Fruit fly (Drosophila melanogaster) whole organism, prepupa: ENCODE data around the gene CG5026.

Source experiments
- Blimp-1 ChIP-seq: fragments of 200-800 bp; sonication (Bioruptor generic); optimal IDR thresholded peaks from 3 replicates; lab custom pipeline; 2017; ENCODE audit warnings: missing biosample characterization, missing genetic modification characterization, mild to moderate bottlenecking, moderate library complexity, missing genetic modification reagents
- CG10631 ChIP-seq: fragments of 200-800 bp; sonication (Bioruptor generic); optimal IDR thresholded peaks from 2 replicates; lab custom pipeline; 2016; ENCODE audit warnings: missing biosample characterization, missing genetic modification characterization
- CG10669 ChIP-seq: fragments of 200-800 bp; sonication (Bioruptor generic); optimal IDR thresholded peaks from 3 replicates; lab custom pipeline; 2018; ENCODE audit warnings: missing biosample characterization, mild to moderate bottlenecking, missing genetic modification characterization, moderate library complexity
- CG1621 ChIP-seq: fragments of 200-800 bp; sonication (Bioruptor generic); optimal IDR thresholded peaks from 3 replicates; lab custom pipeline; 2018; ENCODE audit warnings: missing biosample characterization, mild to moderate bottlenecking, missing genetic modification characterization
- CG16779 ChIP-seq: fragments of 200-800 bp; sonication (Bioruptor generic); optimal IDR thresholded peaks from 3 replicates; lab custom pipeline; 2017; ENCODE audit warnings: missing biosample characterization, mild to moderate bottlenecking, missing genetic modification characterization
- CG3032 ChIP-seq: fragments of 200-800 bp; optimal IDR thresholded peaks from 2 replicates; lab custom pipeline; 2019; ENCODE audit warnings: missing biosample characterization, mild to moderate bottlenecking, missing genetic modification characterization, moderate library complexity
- CG32006 ChIP-seq: fragments of 200-800 bp; sonication (Bioruptor generic); optimal IDR thresholded peaks from 3 replicates; lab custom pipeline; 2017; ENCODE audit warnings: missing biosample characterization, mild to moderate bottlenecking, missing genetic modification characterization
- CG3919 ChIP-seq: fragments of 200-800 bp; sonication (Bioruptor generic); optimal IDR thresholded peaks from 3 replicates; lab custom pipeline; 2016; ENCODE audit warnings: missing biosample characterization, missing genetic modification characterization
- CG6163 ChIP-seq: fragments of 200-800 bp; sonication (Bioruptor generic); IDR thresholded peaks from 3 replicates; pipeline ENCODE4 v1.3.6; 2022; ENCODE audit warnings: missing biosample characterization, missing genetic modification characterization
- CG6276 ChIP-seq: fragments of 200-800 bp; sonication (Bioruptor generic); optimal IDR thresholded peaks from 2 replicates; lab custom pipeline; 2017; ENCODE audit warnings: missing biosample characterization, mild to moderate bottlenecking, missing genetic modification characterization
- CG6854 ChIP-seq: fragments of 200-800 bp; sonication (Bioruptor generic); optimal IDR thresholded peaks from 2 replicates; lab custom pipeline; 2017; ENCODE audit warnings: missing biosample characterization, mild to moderate bottlenecking, missing genetic modification characterization
- CG8319 ChIP-seq: fragments of 200-800 bp; sonication (Bioruptor generic); optimal IDR thresholded peaks from 3 replicates; lab custom pipeline; 2016; ENCODE audit warnings: missing biosample characterization, missing genetic modification characterization
- Eip75B ChIP-seq: fragments of 200-800 bp; sonication (Bioruptor generic); optimal IDR thresholded peaks from 3 replicates; lab custom pipeline; 2016; ENCODE audit warnings: missing biosample characterization, missing genetic modification characterization
- Ets96B ChIP-seq: fragments of 200-800 bp; optimal IDR thresholded peaks from 2 replicates; lab custom pipeline; 2019; ENCODE audit warnings: missing biosample characterization, mild to moderate bottlenecking, missing genetic modification characterization, moderate library complexity
- Hr4 ChIP-seq: fragments of 200-800 bp; sonication (Bioruptor generic); optimal IDR thresholded peaks from 3 replicates; lab custom pipeline; 2016; ENCODE audit warnings: missing biosample characterization, missing genetic modification characterization
- Lpt ChIP-seq: fragments of 200-800 bp; sonication (Bioruptor generic); optimal IDR thresholded peaks from 3 replicates; lab custom pipeline; 2016; ENCODE audit warnings: missing biosample characterization, missing genetic modification characterization
- Smox ChIP-seq: fragments of 200-800 bp; sonication (Bioruptor generic); optimal IDR thresholded peaks from 3 replicates; lab custom pipeline; 2016; ENCODE audit warnings: missing biosample characterization, missing genetic modification characterization
- acj6 ChIP-seq: fragments of 200-800 bp; sonication (Bioruptor generic); optimal IDR thresholded peaks from 3 replicates; lab custom pipeline; 2016; ENCODE audit warnings: missing biosample characterization, missing genetic modification characterization
- cyc ChIP-seq: fragments of 200-800 bp; sonication (Bioruptor generic); optimal IDR thresholded peaks from 3 replicates; lab custom pipeline; 2016; ENCODE audit warnings: missing biosample characterization, missing genetic modification characterization
- dac ChIP-seq: fragments of 200-800 bp; sonication (Bioruptor generic); optimal IDR thresholded peaks from 2 replicates; lab custom pipeline; 2017; ENCODE audit warnings: missing biosample characterization, mild to moderate bottlenecking, missing genetic modification characterization
- dsx ChIP-seq: fragments of 200-800 bp; optimal IDR thresholded peaks from 3 replicates; lab custom pipeline; 2019; ENCODE audit warnings: missing biosample characterization, mild to moderate bottlenecking, missing genetic modification characterization, moderate library complexity; ENCODE audit not compliant: poor library complexity, severe bottlenecking
- eg ChIP-seq: fragments of 200-800 bp; sonication (Bioruptor generic); IDR thresholded peaks from 3 replicates; pipeline ENCODE4 v1.3.6; 2022; ENCODE audit warnings: missing biosample characterization, missing genetic modification characterization
- fkh ChIP-seq: fragments of 200-800 bp; sonication (Bioruptor generic); optimal IDR thresholded peaks from 3 replicates; lab custom pipeline; 2017; ENCODE audit warnings: missing biosample characterization, mild to moderate bottlenecking, missing genetic modification characterization, moderate library complexity
- lz ChIP-seq: fragments of 200-800 bp; sonication (Bioruptor generic); optimal IDR thresholded peaks from 3 replicates; lab custom pipeline; 2016; ENCODE audit warnings: missing biosample characterization, missing genetic modification characterization
- net ChIP-seq: fragments of 200-800 bp; sonication (Bioruptor generic); optimal IDR thresholded peaks from 3 replicates; lab custom pipeline; 2016; ENCODE audit warnings: missing biosample characterization, missing genetic modification characterization
- pdm3 ChIP-seq: fragments of 200-800 bp; sonication (Bioruptor generic); optimal IDR thresholded peaks from 3 replicates; lab custom pipeline; 2016; ENCODE audit warnings: missing biosample characterization, missing genetic modification characterization
- salr ChIP-seq, 2 experiments: fragments of 200-800 bp; sonication (Bioruptor generic); optimal IDR thresholded peaks; 3 replicates each; lab custom pipeline; 2016 to 2018; ENCODE audit warnings: missing biosample characterization in 2 of 2, missing genetic modification characterization in 2 of 2, mild to moderate bottlenecking in 1 of 2
- spab ChIP-seq: fragments of 200-800 bp; sonication (Bioruptor generic); optimal IDR thresholded peaks from 2 replicates; lab custom pipeline; 2017; ENCODE audit warnings: missing biosample characterization, mild to moderate bottlenecking, missing genetic modification characterization, missing genetic modification reagents
- ss ChIP-seq, 2 experiments: fragments of 200-800 bp; sonication (Bioruptor generic); optimal IDR thresholded peaks; 2 replicates in 1 of 2; 3 replicates in 1 of 2; lab custom pipeline; 2017 to 2018; ENCODE audit warnings: mild to moderate bottlenecking in 2 of 2, missing biosample characterization in 2 of 2, missing genetic modification characterization in 2 of 2, moderate library complexity in 1 of 2
- svp ChIP-seq: fragments of 200-800 bp; sonication (Bioruptor generic); peaks from one replicate; lab custom pipeline; 2016; ENCODE audit warnings: missing biosample characterization, missing genetic modification characterization
- topi ChIP-seq: fragments of 200-800 bp; sonication (Bioruptor generic); optimal IDR thresholded peaks from 3 replicates; lab custom pipeline; 2016; ENCODE audit warnings: missing biosample characterization, missing genetic modification characterization
- vri ChIP-seq: fragments of 200-800 bp; sonication (Bioruptor generic); optimal IDR thresholded peaks from 3 replicates; lab custom pipeline; 2016; ENCODE audit warnings: missing biosample characterization, mild to moderate bottlenecking, missing genetic modification characterization

Gene CG5026

DNA sequence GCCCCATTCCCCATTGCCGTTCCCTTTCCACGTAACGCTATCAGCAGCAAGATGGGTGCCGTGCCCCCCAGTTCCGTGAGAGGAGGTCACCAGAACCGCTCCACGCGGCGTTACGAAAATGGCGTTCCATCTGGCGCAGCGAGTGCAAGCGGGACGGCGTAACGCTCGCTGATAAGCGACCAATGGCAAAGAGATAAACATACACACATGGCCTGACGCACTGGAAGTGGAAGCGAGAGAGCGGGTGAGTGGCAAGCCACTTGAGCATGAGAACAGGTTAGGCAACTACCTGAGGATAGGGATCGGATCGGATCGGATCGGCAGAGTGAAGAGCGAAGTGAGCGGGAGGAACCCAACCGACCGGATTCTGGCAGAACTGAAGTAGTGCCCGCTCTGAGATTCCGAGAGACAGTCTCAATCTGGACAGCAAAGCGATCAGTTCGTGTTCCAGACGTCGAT lies 36.5 kb downstream of the CG5026 start, which contains the start of gene Doc3:
Gene Doc3, plus strand, starts transcription at position 409 of the 459 bp plus-strand sequence.
- TF ChIP-seq CG8319 (GFP tag; lab: Kevin White, UChicago) (peak; percentile 99), Blimp-1 (GFP tag; lab: Kevin White, UChicago) (no peak), lz (GFP tag; lab: Kevin White, UChicago) (no peak), CG6163 (peak; percentile 52; the same call in 1 of the 3 replicates), topi (no peak), vri (GFP tag; lab: Kevin White, UChicago) (no peak), CG6276 (GFP tag; lab: Kevin White, UChicago) (no peak), acj6 (GFP tag; lab: Kevin White, UChicago) (no peak), CG16779 (tag; lab: Kevin White, UChicago) (no peak), CG10631 (GFP tag; lab: Kevin White, UChicago) (no peak), CG6854 (GFP tag; lab: Kevin White, UChicago) (peak; percentile 93), net (no peak), dac (no peak), Hr4 (GFP tag; lab: Kevin White, UChicago) (no peak), CG32006 (no peak), svp (GFP tag; lab: Kevin White, UChicago) (peak; percentile 98), fkh (GFP tag; lab: Kevin White, UChicago) (peak; percentile 43), ss (GFP tag; optimal IDR thresholded peaks at IDR 0.05; lab: Kevin White, UChicago) (peak in 1 of 2 experiments; percentile 60), CG1621 (tag; lab: Kevin White, UChicago) (peak; percentile 3)

DNA sequence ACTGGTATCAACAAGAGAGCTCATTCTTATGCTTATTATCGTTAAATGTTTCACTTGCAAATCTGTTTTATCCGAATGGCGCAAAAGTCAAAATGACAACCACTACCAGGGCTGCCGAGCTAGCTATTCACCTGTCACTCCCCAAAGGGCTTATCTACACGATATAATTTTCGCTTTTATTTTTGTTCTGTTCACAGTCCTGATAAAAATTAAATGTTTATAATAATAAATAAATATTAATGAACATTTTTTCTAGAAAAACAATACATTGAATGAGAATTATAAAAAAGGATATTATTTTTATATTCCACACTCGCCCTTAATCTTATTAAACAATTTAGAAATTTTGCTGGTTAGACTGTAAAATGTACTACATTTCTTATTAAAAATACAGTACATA lies 41.4 kb downstream of the CG5026 start, which contains the start of gene CG5194:
Gene CG5194, minus strand, starts transcription at position 101 of the 400 bp plus-strand sequence.
- TF ChIP-seq CG10669 (GFP tag; lab: Kevin White, UChicago) (no peak), Smox (no peak)

DNA sequence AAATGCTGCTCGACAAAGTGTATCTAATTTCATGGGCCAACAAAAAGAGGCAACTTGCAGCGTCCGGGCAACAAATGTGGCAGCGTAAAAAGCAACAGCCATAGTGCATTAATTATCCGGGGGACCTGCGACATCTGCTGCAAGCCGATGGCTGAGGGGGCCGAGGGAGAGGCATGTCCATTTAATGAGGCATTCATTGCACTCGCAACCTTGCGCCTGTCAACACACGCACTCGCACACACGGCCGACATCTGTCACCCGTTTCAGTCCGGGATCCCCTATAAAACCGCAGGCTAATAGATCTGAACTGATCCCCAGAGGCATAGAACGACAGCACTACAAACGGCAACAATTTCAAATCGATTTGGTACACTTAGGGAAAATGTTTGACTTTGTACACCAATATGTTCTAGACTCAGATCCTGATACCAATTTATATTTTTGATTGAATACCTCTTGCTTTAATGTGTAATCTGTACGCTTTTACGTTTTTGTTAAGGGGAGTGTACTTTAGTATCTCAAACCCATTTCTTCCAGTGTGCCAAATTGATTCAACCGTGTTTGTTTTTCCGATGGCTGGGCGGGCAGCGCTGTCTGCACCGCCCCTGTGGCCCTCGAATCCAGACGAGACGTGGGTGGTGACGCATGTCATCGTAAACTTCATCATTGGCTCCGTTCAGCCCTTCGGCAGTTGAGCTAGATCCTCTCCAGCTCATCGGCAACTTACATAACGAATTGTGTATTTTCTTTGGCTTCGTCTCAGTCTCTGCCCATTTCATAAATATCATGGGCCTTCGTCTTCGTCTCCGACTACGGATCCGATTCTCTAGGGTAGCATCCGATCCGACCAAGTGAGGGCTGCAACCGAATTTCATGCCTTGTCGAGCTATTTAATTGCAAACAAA lies 43.4 kb downstream of the CG5026 start:
- TF ChIP-seq fkh (GFP tag; lab: Kevin White, UChicago) = peak; percentile 0
- peak; percentile 16 for TF ChIP-seq Eip75B (GFP tag; lab: Kevin White, UChicago)
- TF ChIP-seq CG3032 (tag; lab: Kevin White, UChicago) = no peak
- TF ChIP-seq topi = no peak
- TF ChIP-seq CG1621 (tag; lab: Kevin White, UChicago) = no peak
- TF ChIP-seq CG6163 = peak; percentile 61
- TF ChIP-seq CG6276 (GFP tag; lab: Kevin White, UChicago) = no peak
- TF ChIP-seq svp (GFP tag; lab: Kevin White, UChicago) = peak; percentile 48
- TF ChIP-seq acj6 (GFP tag; lab: Kevin White, UChicago) = no peak
- peak; percentile 6 for TF ChIP-seq Ets96B (tag; lab: Kevin White, UChicago)
- peak; percentile 22 for TF ChIP-seq spab (GFP tag; lab: Kevin White, UChicago)
- no peak for TF ChIP-seq cyc
- TF ChIP-seq dsx (GFP tag; lab: Kevin White, UChicago) = peak; percentile 12
- TF ChIP-seq eg (GFP tag; lab: Robert Waterston, UW) = no peak
- no peak for TF ChIP-seq Hr4 (GFP tag; lab: Kevin White, UChicago)
- TF ChIP-seq CG3919 (GFP tag; lab: Kevin White, UChicago) = peak; percentile 21
- no peak for TF ChIP-seq pdm3 (GFP tag; lab: Kevin White, UChicago)
- no peak for TF ChIP-seq vri (GFP tag; lab: Kevin White, UChicago)
- TF ChIP-seq salr (GFP tag; optimal IDR thresholded peaks at IDR 0.05; lab: Kevin White, UChicago) = no peak
- TF ChIP-seq Lpt = no peak
- no peak for TF ChIP-seq CG8319 (GFP tag; lab: Kevin White, UChicago)
- no peak for TF ChIP-seq ss (GFP tag; optimal IDR thresholded peaks at IDR 0.05; lab: Kevin White, UChicago)
- TF ChIP-seq CG10631 (GFP tag; lab: Kevin White, UChicago) = no peak
- peak; percentile 18 for TF ChIP-seq CG10669 (GFP tag; lab: Kevin White, UChicago)
